Worm (Caenorhabditis elegans): ENCODE measurements around the gene swip-10.

swip-10 gene

ce11 chrX:2099002-2099401 lies 19.1 kb downstream of the swip-10 start:
- TF ChIP-seq lsy-12 (tag; optimal IDR thresholded peaks at IDR 0.05): no peak
- TF ChIP-seq nhr-76 (tag; optimal IDR thresholded peaks at IDR 0.05): no peak
- no peak for TF ChIP-seq skn-1 (tag; optimal IDR thresholded peaks at IDR 0.05)
- peak; percentile 34 for TF ChIP-seq lin-39 (tag; optimal IDR thresholded peaks at IDR 0.05)
- TF ChIP-seq ceh-28 (tag; optimal IDR thresholded peaks at IDR 0.05): no peak

DNA sequence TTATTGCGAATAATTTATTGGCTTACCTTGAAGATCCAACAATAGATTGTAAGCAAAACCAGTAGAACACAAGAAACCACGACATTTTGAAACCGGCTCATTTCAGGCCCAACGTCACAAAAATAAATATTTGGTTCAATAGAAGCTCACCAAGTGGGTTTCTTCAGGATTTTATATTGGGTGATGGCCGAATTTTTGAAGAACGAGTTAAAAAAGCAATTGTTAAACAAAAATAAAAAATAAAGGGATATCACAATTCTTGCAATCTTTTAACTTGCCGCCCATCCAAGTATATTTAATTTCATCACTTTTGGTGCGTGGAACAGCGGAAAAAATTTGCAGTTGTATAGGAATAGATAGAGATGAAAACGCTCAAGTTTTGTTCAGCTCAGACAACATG lies 21.3 kb downstream of the swip-10 start, which contains the start of gene T21D9.2:
TSS of gene T21D9.2 (minus strand) at position 101 of the 400 bp plus-strand sequence.
- TF ChIP-seq ztf-4 (tag; optimal IDR thresholded peaks at IDR 0.05) (no peak), jun-1 (tag; optimal IDR thresholded peaks at IDR 0.05) (no peak), nhr-23 (tag; optimal IDR thresholded peaks at IDR 0.05) (no peak)

ce11 chrX:2094094-2094493 lies 24.0 kb downstream of the swip-10 start:
- no peak for TF ChIP-seq unc-62 (GFP tag; optimal IDR thresholded peaks at IDR 0.05)
- TF ChIP-seq nhr-28 (tag; optimal IDR thresholded peaks at IDR 0.05): no peak
- no peak for TF ChIP-seq nhr-77 (tag; optimal IDR thresholded peaks at IDR 0.05)
- no peak for TF ChIP-seq nhr-76 (tag; optimal IDR thresholded peaks at IDR 0.05)
- TF ChIP-seq fos-1 (tag; optimal IDR thresholded peaks at IDR 0.05): no peak
- no peak for TF ChIP-seq ceh-82 (tag; optimal IDR thresholded peaks at IDR 0.05)
- no peak for TF ChIP-seq nhr-11 (tag; optimal IDR thresholded peaks at IDR 0.05)
- TF ChIP-seq sea-2 (GFP tag; optimal IDR thresholded peaks at IDR 0.05): no peak
- TF ChIP-seq skn-1 (tag; optimal IDR thresholded peaks at IDR 0.05): no peak
- TF ChIP-seq egl-27 (tag; optimal IDR thresholded peaks at IDR 0.05): no peak
- no peak for TF ChIP-seq pqm-1 (tag; optimal IDR thresholded peaks at IDR 0.05)
- TF ChIP-seq ceh-9 (tag; optimal IDR thresholded peaks at IDR 0.05): no peak
- TF ChIP-seq ztf-11 (tag; optimal IDR thresholded peaks at IDR 0.05): no peak
- no peak for TF ChIP-seq pha-4 (tag; optimal IDR thresholded peaks at IDR 0.05)
- TF ChIP-seq aly-2 (tag; optimal IDR thresholded peaks at IDR 0.05): no peak
- no peak for TF ChIP-seq eor-1 (tag; optimal IDR thresholded peaks at IDR 0.05)
- TF ChIP-seq ceh-28 (tag; optimal IDR thresholded peaks at IDR 0.05): no peak
- TF ChIP-seq daf-12 (tag; optimal IDR thresholded peaks at IDR 0.05): no peak

DNA sequence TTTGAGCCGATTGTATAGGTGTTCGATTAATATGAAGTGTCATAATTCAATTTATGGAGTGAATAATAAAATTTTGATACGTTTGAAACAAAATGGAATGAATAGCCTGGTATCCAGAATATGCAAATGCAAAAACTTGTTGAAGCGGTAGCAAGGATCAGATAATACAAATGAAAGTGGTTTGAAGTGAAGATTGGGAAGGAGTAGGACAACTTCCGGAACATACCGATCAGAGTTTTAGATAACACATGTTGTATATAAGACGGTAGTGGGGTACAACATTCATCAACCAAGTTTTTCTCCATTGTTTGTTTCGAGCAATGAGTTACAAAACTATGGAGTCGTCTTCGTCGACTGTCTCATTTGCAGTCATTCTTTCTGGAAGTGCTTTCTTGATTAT lies 24.9 kb downstream of the swip-10 start, which contains the start of gene col-164:
TSS of gene col-164 (plus strand) at position 301 of the 400 bp plus-strand sequence.
- TF ChIP-seq mml-1 (tag; optimal IDR thresholded peaks at IDR 0.05) (no peak), sea-2 (GFP tag; optimal IDR thresholded peaks at IDR 0.05) (no peak), daf-12 (tag; optimal IDR thresholded peaks at IDR 0.05) (no peak), ztf-11 (tag; optimal IDR thresholded peaks at IDR 0.05) (no peak), nhr-77 (tag; optimal IDR thresholded peaks at IDR 0.05) (no peak), nhr-23 (tag; optimal IDR thresholded peaks at IDR 0.05) (no peak), ceh-9 (tag; optimal IDR thresholded peaks at IDR 0.05) (no peak), eor-1 (tag; optimal IDR thresholded peaks at IDR 0.05) (no peak), lin-39 (tag; optimal IDR thresholded peaks at IDR 0.05) (no peak), snpc-4 (tag; optimal IDR thresholded peaks at IDR 0.05) (no peak), nhr-11 (tag; optimal IDR thresholded peaks at IDR 0.05) (no peak), skn-1 (tag; optimal IDR thresholded peaks at IDR 0.05) (no peak), jun-1 (tag; optimal IDR thresholded peaks at IDR 0.05) (no peak), unc-39 (tag; optimal IDR thresholded peaks at IDR 0.05) (no peak), fos-1 (tag; optimal IDR thresholded peaks at IDR 0.05) (no peak)

- no peak for TF ChIP-seq sea-2 (GFP tag; optimal IDR thresholded peaks at IDR 0.05)
- TF ChIP-seq pha-4 (tag; optimal IDR thresholded peaks at IDR 0.05): peak; percentile 66
- peak; percentile 73 for TF ChIP-seq pqm-1 (tag; optimal IDR thresholded peaks at IDR 0.05)
- TF ChIP-seq nhr-23 (tag; optimal IDR thresholded peaks at IDR 0.05): peak; percentile 50
- TF ChIP-seq elt-2 (tag; optimal IDR thresholded peaks at IDR 0.05): peak; percentile 75
- peak; percentile 64 for TF ChIP-seq ceh-28 (tag; optimal IDR thresholded peaks at IDR 0.05)
- TF ChIP-seq nfya-1 (tag; optimal IDR thresholded peaks at IDR 0.05; ENCODE audit: insufficient read depth): peak; percentile 64
- peak; percentile 7 for TF ChIP-seq hmg-11 (tag; optimal IDR thresholded peaks at IDR 0.05)
- TF ChIP-seq nhr-67 (tag; optimal IDR thresholded peaks at IDR 0.05): no peak
- peak; percentile 51 for TF ChIP-seq nhr-25 (tag; optimal IDR thresholded peaks at IDR 0.05)
Measured at ce11 chrX:2090493-2090892, 27.6 kb downstream of the swip-10 start.

- peak; percentile 98 for TF ChIP-seq nfya-1 (tag; optimal IDR thresholded peaks at IDR 0.05; ENCODE audit: insufficient read depth)
- no peak for TF ChIP-seq unc-39 (tag; optimal IDR thresholded peaks at IDR 0.05)
- peak; percentile 72 for TF ChIP-seq pha-4 (tag; optimal IDR thresholded peaks at IDR 0.05)
- TF ChIP-seq unc-62 (GFP tag; optimal IDR thresholded peaks at IDR 0.05): no peak
- TF ChIP-seq ztf-11 (tag; optimal IDR thresholded peaks at IDR 0.05): no peak
- TF ChIP-seq aly-2 (tag; optimal IDR thresholded peaks at IDR 0.05): no peak
- peak; percentile 5 for TF ChIP-seq lsy-12 (tag; optimal IDR thresholded peaks at IDR 0.05)
- TF ChIP-seq ceh-16 (tag; optimal IDR thresholded peaks at IDR 0.05): no peak
- no peak for TF ChIP-seq ceh-9 (tag; optimal IDR thresholded peaks at IDR 0.05)
- peak; percentile 64 for TF ChIP-seq egl-5 (tag; optimal IDR thresholded peaks at IDR 0.05)
- no peak for TF ChIP-seq nhr-12 (tag; optimal IDR thresholded peaks at IDR 0.05)
- peak; percentile 10 for TF ChIP-seq jun-1 (tag; optimal IDR thresholded peaks at IDR 0.05)
- TF ChIP-seq fkh-2 (tag; optimal IDR thresholded peaks at IDR 0.05): no peak
- TF ChIP-seq snpc-4 (tag; optimal IDR thresholded peaks at IDR 0.05): no peak
- TF ChIP-seq ama-1 (optimal IDR thresholded peaks at IDR 0.05): peak; percentile 51
- no peak for TF ChIP-seq elt-3 (tag; optimal IDR thresholded peaks at IDR 0.05)
- no peak for TF ChIP-seq tbx-2 (tag; optimal IDR thresholded peaks at IDR 0.05)
- TF ChIP-seq zag-1 (tag; optimal IDR thresholded peaks at IDR 0.05): no peak
- no peak for TF ChIP-seq nhr-77 (tag; optimal IDR thresholded peaks at IDR 0.05)
- TF ChIP-seq nhr-28 (tag; optimal IDR thresholded peaks at IDR 0.05): no peak
- TF ChIP-seq ceh-82 (tag; optimal IDR thresholded peaks at IDR 0.05): no peak
- TF ChIP-seq elt-2 (tag; optimal IDR thresholded peaks at IDR 0.05): peak; percentile 62
- peak; percentile 84 for TF ChIP-seq hmg-11 (tag; optimal IDR thresholded peaks at IDR 0.05)
- TF ChIP-seq ceh-28 (tag; optimal IDR thresholded peaks at IDR 0.05): peak; percentile 25
- no peak for TF ChIP-seq nhr-67 (tag; optimal IDR thresholded peaks at IDR 0.05)
- no peak for TF ChIP-seq nhr-11 (tag; optimal IDR thresholded peaks at IDR 0.05)
Measured at ce11 chrX:2089434-2089833, 28.6 kb downstream of the swip-10 start, which contains the start of gene lsy-2. TSS of gene lsy-2 (plus strand) at chrX:2089704.
